Fruit fly (Drosophila melanogaster): Measurements from ENCODE around the gene pum.
A peak's percentile ranks its signal among the peaks of the same experiment; 100 is the strongest.

pum gene

dm6 chr3R:9083379-9083778, 154.1 kb downstream of the pum start (continued):
- no peak for TF ChIP-seq CG34224 (GFP tag; IDR thresholded peaks at IDR 0.05; ENCODE audit: partially characterized antibody)
- TF ChIP-seq hkb (optimal IDR thresholded peaks at IDR 0.05), result no peak
- 0 out of 2 replicates have a peak, but pooled peaks have one; percentile 26 for TF ChIP-seq hkb (GFP tag; IDR thresholded peaks at IDR 0.05)
- TF ChIP-seq dmrt11E (tag; optimal IDR thresholded peaks at IDR 0.05), result no peak
- 0 out of 2 replicates have a peak, but pooled peaks have one; percentile 44 for TF ChIP-seq HLH3B (GFP tag; IDR thresholded peaks at IDR 0.05)
- no peak for TF ChIP-seq CG4328 (GFP tag; optimal IDR thresholded peaks at IDR 0.05)
- no peak for TF ChIP-seq CG8089 (GFP tag; optimal IDR thresholded peaks at IDR 0.05)
- TF ChIP-seq Sox102F (GFP tag; optimal IDR thresholded peaks at IDR 0.05), result peak; percentile 55
- TF ChIP-seq D19A (tag; optimal IDR thresholded peaks at IDR 0.05), result peak; percentile 5
- TF ChIP-seq Optix (GFP tag; IDR thresholded peaks at IDR 0.05), result no peak
- no peak for TF ChIP-seq ham (GFP tag; IDR thresholded peaks at IDR 0.05)
- no peak for TF ChIP-seq CG13123 (GFP tag; optimal IDR thresholded peaks at IDR 0.05)
- no peak for TF ChIP-seq trem (tag; optimal IDR thresholded peaks at IDR 0.05)
- TF ChIP-seq Lhr (GFP tag; optimal IDR thresholded peaks at IDR 0.05), result no peak
- TF ChIP-seq CG1792 (GFP tag; optimal IDR thresholded peaks at IDR 0.05), result no peak
- no peak for TF ChIP-seq Vsx1 (GFP tag; optimal IDR thresholded peaks at IDR 0.05)
- TF ChIP-seq CG7928 (GFP tag; optimal IDR thresholded peaks at IDR 0.05), result no peak
- no peak for TF ChIP-seq pb (GFP tag; optimal IDR thresholded peaks at IDR 0.05)
- no peak for TF ChIP-seq Lpt (GFP tag; optimal IDR thresholded peaks at IDR 0.05)
- no peak for TF ChIP-seq Abd-B (GFP tag; optimal IDR thresholded peaks at IDR 0.05)
- no peak for TF ChIP-seq CG17612 (GFP tag; IDR thresholded peaks at IDR 0.05)
- TF ChIP-seq CG12155 (GFP tag; optimal IDR thresholded peaks at IDR 0.05), result no peak
- peak; percentile 66 for TF ChIP-seq Med (GFP tag)
- TF ChIP-seq CG2116 (GFP tag; optimal IDR thresholded peaks at IDR 0.05), result no peak
- TF ChIP-seq CoRest (tag; optimal IDR thresholded peaks at IDR 0.05), result peak; percentile 12
- no peak for TF ChIP-seq lbe (GFP tag; optimal IDR thresholded peaks at IDR 0.05)
- no peak for TF ChIP-seq vnd (GFP tag; IDR thresholded peaks at IDR 0.05; ENCODE audit: partially characterized antibody)
- TF ChIP-seq gro (GFP tag; optimal IDR thresholded peaks at IDR 0.05), result no peak
- TF ChIP-seq az2 (GFP tag; optimal IDR thresholded peaks at IDR 0.05), result no peak
- TF ChIP-seq CG6813 (GFP tag; optimal IDR thresholded peaks at IDR 0.05), result peak; percentile 14
- no peak for TF ChIP-seq CG2129 (GFP tag; IDR thresholded peaks at IDR 0.05; ENCODE audit: partially characterized antibody)
- TF ChIP-seq ERR (GFP tag; optimal IDR thresholded peaks at IDR 0.05), result no peak
- TF ChIP-seq Tbp (GFP tag; optimal IDR thresholded peaks at IDR 0.05), result no peak
- peak; percentile 79 for TF ChIP-seq scrt (GFP tag; optimal IDR thresholded peaks at IDR 0.05)
- TF ChIP-seq da (GFP tag; optimal IDR thresholded peaks at IDR 0.05), result no peak
- TF ChIP-seq tx (GFP tag; optimal IDR thresholded peaks at IDR 0.05), result no peak
- TF ChIP-seq schlank (tag; optimal IDR thresholded peaks at IDR 0.05), result no peak
- no peak for TF ChIP-seq Nf-YA (GFP tag; IDR thresholded peaks at IDR 0.05)
- peak; percentile 49; the same call in 1 of the 2 replicates for TF ChIP-seq Atf6 (GFP tag; IDR thresholded peaks at IDR 0.05)
- TF ChIP-seq fd102C (GFP tag; optimal IDR thresholded peaks at IDR 0.05), result no peak
- TF ChIP-seq Scr (GFP tag; IDR thresholded peaks at IDR 0.05; ENCODE audit: partially characterized antibody), result no peak
- no peak for TF ChIP-seq insv (GFP tag; optimal IDR thresholded peaks at IDR 0.05)
- TF ChIP-seq grn (GFP tag; optimal IDR thresholded peaks at IDR 0.05), result no peak
- peak in 1 of 2 experiments; percentile 58 for TF ChIP-seq eve (GFP tag; optimal IDR thresholded peaks at IDR 0.05)
- TF ChIP-seq ro (GFP tag; IDR thresholded peaks at IDR 0.05), result no peak
- no peak for TF ChIP-seq maf-S (GFP tag; optimal IDR thresholded peaks at IDR 0.05)
- TF ChIP-seq CG31388 (GFP tag; optimal IDR thresholded peaks at IDR 0.05), result no peak
- TF ChIP-seq Dp (GFP tag; optimal IDR thresholded peaks at IDR 0.05), result no peak
- no peak for TF ChIP-seq CG4617 (GFP tag; optimal IDR thresholded peaks at IDR 0.05; ENCODE audit: borderline replicate concordance)
- TF ChIP-seq CG17829 (tag; optimal IDR thresholded peaks at IDR 0.05), result peak; percentile 13
- no peak for TF ChIP-seq ara (GFP tag; IDR thresholded peaks at IDR 0.05)
- peak; percentile 42 for TF ChIP-seq tap (tag; optimal IDR thresholded peaks at IDR 0.05)
